Worm (Caenorhabditis elegans): ENCODE data around the gene nlp-80.

nlp-80 gene

ce11 chrV:11051921-11052320 is 13.5 kb downstream of the nlp-80 start, which contains the start of gene T04C12.33:
Gene T04C12.33, plus strand, starts transcription at chrV:11052221.
- TF ChIP-seq nhr-71 (tag; optimal IDR thresholded peaks at IDR 0.05) (peak; percentile 13), xbp-1 (tag; optimal IDR thresholded peaks at IDR 0.05) (no peak)

- TF ChIP-seq snpc-4 (tag; optimal IDR thresholded peaks at IDR 0.05), result no peak
Measured at ce11 chrV:11048678-11049077, 16.7 kb downstream of the nlp-80 start, which contains the start of gene srh-74. Gene srh-74, minus strand, starts transcription at chrV:11048778.

ce11 chrV:11046730-11047129 is 18.7 kb downstream of the nlp-80 start, which contains the start of gene dhs-18:
Gene dhs-18, minus strand, starts transcription at chrV:11046833.
- TF ChIP-seq zag-1 (tag; optimal IDR thresholded peaks at IDR 0.05) (no peak), nhr-20 (tag; optimal IDR thresholded peaks at IDR 0.05) (peak; percentile 73), lin-35 (GFP tag; optimal IDR thresholded peaks at IDR 0.05) (peak in 1 of 2 experiments; percentile 6)

- TF ChIP-seq sup-37 (GFP tag; optimal IDR thresholded peaks at IDR 0.05) (no peak), nhr-12 (tag; optimal IDR thresholded peaks at IDR 0.05) (no peak), ceh-88 (GFP tag; IDR thresholded peaks at IDR 0.05) (no peak), lin-39 (tag; optimal IDR thresholded peaks at IDR 0.05) (no peak), unc-62 (GFP tag; optimal IDR thresholded peaks at IDR 0.05) (no peak), hlh-17 (GFP tag; optimal IDR thresholded peaks at IDR 0.05; ENCODE audit: borderline replicate concordance) (no peak), mdl-1 (tag; optimal IDR thresholded peaks at IDR 0.05) (no peak), alr-1 (tag; optimal IDR thresholded peaks at IDR 0.05; ENCODE audit: borderline replicate concordance) (no peak), dpl-1 (GFP tag; optimal IDR thresholded peaks at IDR 0.05) (no peak), ces-1 (GFP tag; optimal IDR thresholded peaks at IDR 0.05) (no peak), lin-13 (GFP tag; optimal IDR thresholded peaks at IDR 0.05) (no peak), dsc-1 (tag; optimal IDR thresholded peaks at IDR 0.05) (no peak)
Measured at ce11 chrV:11043767-11044166, 21.6 kb downstream of the nlp-80 start, which contains the start of gene C45B11.6. Gene C45B11.6, plus strand, starts transcription at chrV:11044067.

ce11 chrV:11042538-11042937 is 22.9 kb downstream of the nlp-80 start, which contains the start of gene C45B11.2:
Gene C45B11.2, plus strand, starts transcription at chrV:11042710.
- TF ChIP-seq ceh-82 (tag; optimal IDR thresholded peaks at IDR 0.05) (no peak), C16A3.4 (tag; optimal IDR thresholded peaks at IDR 0.05) (no peak), nhr-84 (tag; optimal IDR thresholded peaks at IDR 0.05) (no peak), nhr-237 (tag; optimal IDR thresholded peaks at IDR 0.05) (no peak), mab-9 (GFP tag; IDR thresholded peaks at IDR 0.05) (no peak), fkh-10 (GFP tag; optimal IDR thresholded peaks at IDR 0.05) (no peak), nhr-71 (tag; optimal IDR thresholded peaks at IDR 0.05) (no peak), efl-3 (GFP tag; optimal IDR thresholded peaks at IDR 0.05) (no peak), jun-1 (tag; optimal IDR thresholded peaks at IDR 0.05) (no peak), swsn-7 (tag; optimal IDR thresholded peaks at IDR 0.05) (no peak)

ce11 chrV:11041499-11041898 is 23.9 kb downstream of the nlp-80 start, which contains the start of gene C45B11.5:
Gene C45B11.5, plus strand, starts transcription at chrV:11041799.
- TF ChIP-seq zip-4 (GFP tag; optimal IDR thresholded peaks at IDR 0.05) (no peak), lsy-2 (tag; optimal IDR thresholded peaks at IDR 0.05) (no peak), dsc-1 (tag; optimal IDR thresholded peaks at IDR 0.05) (no peak), C16A3.4 (tag; optimal IDR thresholded peaks at IDR 0.05) (no peak), fkh-10 (GFP tag; optimal IDR thresholded peaks at IDR 0.05) (no peak), hlh-4 (tag; optimal IDR thresholded peaks at IDR 0.05) (no peak)

- no peak for TF ChIP-seq unc-86 (tag; optimal IDR thresholded peaks at IDR 0.05)
- no peak for TF ChIP-seq unc-30 (tag; optimal IDR thresholded peaks at IDR 0.05)
- no peak for TF ChIP-seq unc-130 (tag; optimal IDR thresholded peaks at IDR 0.05)
- no peak for TF ChIP-seq ceh-82 (tag; optimal IDR thresholded peaks at IDR 0.05)
- TF ChIP-seq dsc-1 (tag; optimal IDR thresholded peaks at IDR 0.05), result no peak
- no peak for TF ChIP-seq alr-1 (tag; optimal IDR thresholded peaks at IDR 0.05; ENCODE audit: borderline replicate concordance)
- no peak for TF ChIP-seq C04F5.9 (tag; optimal IDR thresholded peaks at IDR 0.05)
Measured at ce11 chrV:11040473-11040872, 24.9 kb downstream of the nlp-80 start, which contains the start of gene C45B11.8. Gene C45B11.8, plus strand, starts transcription at chrV:11040773.

All from whole organism, L1 larva.